Worm (Caenorhabditis elegans): ENCODE data around the gene C48B4.3.

- TF ChIP-seq pha-4 (tag; optimal IDR thresholded peaks at IDR 0.05) (no peak), npax-4 (tag; optimal IDR thresholded peaks at IDR 0.05) (no peak), pag-3 (tag; optimal IDR thresholded peaks at IDR 0.05; ENCODE audit: borderline replicate concordance) (no peak), ama-1 (optimal IDR thresholded peaks at IDR 0.05) (no peak), ahr-1 (tag; optimal IDR thresholded peaks at IDR 0.05) (no peak), C08G9.2 (tag; optimal IDR thresholded peaks at IDR 0.05) (no peak)
Observed at ce11 chrIII:9597044-9597443, 14.9 kb upstream of the C48B4.3 start, which contains the start of gene C48B4.12.
